Fruit fly (Drosophila melanogaster): ENCODE results near the gene CG43115.

DNA sequence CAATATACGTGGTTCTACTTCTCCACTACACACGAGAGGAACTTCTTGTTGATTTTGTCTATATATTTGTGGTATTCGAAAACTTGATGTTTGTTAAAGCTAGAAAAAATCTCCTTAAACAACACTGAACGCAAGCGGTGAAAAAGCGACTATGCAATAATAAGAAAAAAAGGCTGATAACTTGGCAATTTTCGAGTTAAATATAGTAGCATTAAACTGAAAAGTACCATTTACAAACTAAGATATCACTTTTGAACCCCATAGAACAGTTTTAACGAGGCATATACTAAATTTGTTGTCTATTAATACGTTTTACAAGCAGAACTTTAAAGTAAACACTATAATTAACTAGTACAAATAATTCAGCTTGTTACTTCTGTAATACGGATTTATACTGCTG, 11.5 kb upstream of the CG43115 start, which contains the start of gene CG4666:
- TF ChIP-seq h (optimal IDR thresholded peaks at IDR 0.05) (no peak), Myc (optimal IDR thresholded peaks at IDR 0.05) (no peak), insv (optimal IDR thresholded peaks at IDR 0.05) (no peak)

Data from Kc167 (cell line).